Fruit fly (Drosophila melanogaster) whole organism, pupa: ENCODE data around the gene a10.

ENCODE experiments used
- CG34367 ChIP-seq: fragments of 200-800 bp; sonication (Bioruptor generic); optimal IDR thresholded peaks from 2 replicates; lab custom pipeline; 2018; ENCODE audit warnings: missing biosample characterization, mild to moderate bottlenecking, missing genetic modification characterization
- CG8301 ChIP-seq: fragments of 200-800 bp; sonication (Bioruptor generic); optimal IDR thresholded peaks from 2 replicates; lab custom pipeline; 2018; ENCODE audit warnings: missing biosample characterization, mild to moderate bottlenecking, missing genetic modification characterization
- Snoo ChIP-seq: fragments of 200-800 bp; sonication (Bioruptor generic); optimal IDR thresholded peaks from 3 replicates; lab custom pipeline; 2017; ENCODE audit warnings: missing biosample characterization, mild to moderate bottlenecking, missing genetic modification characterization, inconsistent platforms

dm6 chr3L:16977311-16977710 lies 46.2 kb downstream of the a10 start:
- TF ChIP-seq CG34367 (tag; lab: Kevin White, UChicago) (no peak), Snoo (tag; lab: Kevin White, UChicago) (no peak), CG8301 (tag; lab: Kevin White, UChicago) (no peak)
